Worm (Caenorhabditis elegans): ENCODE data around the gene C34C12.12.

- TF ChIP-seq pqm-1 (tag; optimal IDR thresholded peaks at IDR 0.05) (no peak), ceh-48 (tag; optimal IDR thresholded peaks at IDR 0.05) (no peak), nfya-1 (tag; optimal IDR thresholded peaks at IDR 0.05) (no peak), fkh-10 (GFP tag; optimal IDR thresholded peaks at IDR 0.05) (no peak), pha-4 (tag; optimal IDR thresholded peaks at IDR 0.05) (no peak), hlh-6 (tag; optimal IDR thresholded peaks at IDR 0.05) (no peak), ceh-6 (GFP tag; optimal IDR thresholded peaks at IDR 0.05) (no peak), C38D4.7 (GFP tag; optimal IDR thresholded peaks at IDR 0.05) (no peak), dve-1 (tag; optimal IDR thresholded peaks at IDR 0.05) (no peak), ztf-16 (tag; optimal IDR thresholded peaks at IDR 0.05) (no peak)
Observed at ce11 chrIII:3437139-3437538, 15.9 kb upstream of the C34C12.12 start.

Data from whole organism, late embryonic.